Fruit fly (Drosophila melanogaster): ENCODE measurements around the gene RfC4.

Gene RfC4

dm6 chr3L:4117493-4117892 is 18.3 kb downstream of the RfC4 start:
- no peak for TF ChIP-seq lola (GFP tag; optimal IDR thresholded peaks at IDR 0.05)
- TF ChIP-seq Abd-B (GFP tag; optimal IDR thresholded peaks at IDR 0.05), result no peak
- no peak for TF ChIP-seq GATAd (GFP tag; optimal IDR thresholded peaks at IDR 0.05)
- TF ChIP-seq sage (GFP tag; optimal IDR thresholded peaks at IDR 0.05), result no peak
- no peak for TF ChIP-seq OdsH (GFP tag; optimal IDR thresholded peaks at IDR 0.05)
- TF ChIP-seq Dfd (GFP tag; optimal IDR thresholded peaks at IDR 0.05), result no peak
- no peak for TF ChIP-seq foxo (GFP tag; optimal IDR thresholded peaks at IDR 0.05)
- TF ChIP-seq Rel (GFP tag; optimal IDR thresholded peaks at IDR 0.05), result no peak
- no peak for TF ChIP-seq Rel (tag; optimal IDR thresholded peaks at IDR 0.05)
- no peak for TF ChIP-seq brk (GFP tag; optimal IDR thresholded peaks at IDR 0.05)
- TF ChIP-seq sv (GFP tag; optimal IDR thresholded peaks at IDR 0.05), result no peak
- TF ChIP-seq br (GFP tag; optimal IDR thresholded peaks at IDR 0.05), result no peak
- TF ChIP-seq HLH106 (tag; optimal IDR thresholded peaks at IDR 0.05), result no peak
- TF ChIP-seq rgr (GFP tag; optimal IDR thresholded peaks at IDR 0.05), result no peak
- no peak for TF ChIP-seq woc (GFP tag; optimal IDR thresholded peaks at IDR 0.05)
- no peak for TF ChIP-seq CG9705 (GFP tag; optimal IDR thresholded peaks at IDR 0.05)
- TF ChIP-seq N (GFP tag; optimal IDR thresholded peaks at IDR 0.05), result no peak
- TF ChIP-seq Hr83 (GFP tag; optimal IDR thresholded peaks at IDR 0.05; ENCODE audit: poor library complexity, severe bottlenecking), result no peak
- TF ChIP-seq Mio (GFP tag; optimal IDR thresholded peaks at IDR 0.05), result no peak

- no peak for TF ChIP-seq sage (GFP tag; optimal IDR thresholded peaks at IDR 0.05)
- TF ChIP-seq Dif (GFP tag; optimal IDR thresholded peaks at IDR 0.05; ENCODE audit: partially characterized antibody), result no peak
- no peak for TF ChIP-seq Hnf4 (GFP tag; optimal IDR thresholded peaks at IDR 0.05)
- TF ChIP-seq Mio (GFP tag; optimal IDR thresholded peaks at IDR 0.05), result no peak
- TF ChIP-seq CrebA (GFP tag; optimal IDR thresholded peaks at IDR 0.05; ENCODE audit: borderline replicate concordance), result no peak
- no peak for TF ChIP-seq dsf (GFP tag; optimal IDR thresholded peaks at IDR 0.05; ENCODE audit: borderline replicate concordance)
- TF ChIP-seq Sp1 (GFP tag; optimal IDR thresholded peaks at IDR 0.05), result no peak
- TF ChIP-seq fru (GFP tag; optimal IDR thresholded peaks at IDR 0.05), result no peak
- no peak for TF ChIP-seq Myc (optimal IDR thresholded peaks at IDR 0.05)
- TF ChIP-seq usp (GFP tag; optimal IDR thresholded peaks at IDR 0.05), result no peak
- peak; percentile 13 for TF ChIP-seq brk (GFP tag; optimal IDR thresholded peaks at IDR 0.05)
- TF ChIP-seq Hr83 (GFP tag; optimal IDR thresholded peaks at IDR 0.05; ENCODE audit: poor library complexity, severe bottlenecking), result no peak
- peak in 1 of 2 experiments; percentile 14 for TF ChIP-seq foxo (GFP tag; optimal IDR thresholded peaks at IDR 0.05)
- TF ChIP-seq GATAd (GFP tag; optimal IDR thresholded peaks at IDR 0.05), result no peak
- TF ChIP-seq Rel (GFP tag; optimal IDR thresholded peaks at IDR 0.05), result no peak
- peak; percentile 85 for TF ChIP-seq Rel (tag; optimal IDR thresholded peaks at IDR 0.05)
- no peak for TF ChIP-seq Hr78 (GFP tag; optimal IDR thresholded peaks at IDR 0.05)
- no peak for TF ChIP-seq Abd-B (GFP tag; optimal IDR thresholded peaks at IDR 0.05)
- TF ChIP-seq HLH106 (tag; optimal IDR thresholded peaks at IDR 0.05), result no peak
- TF ChIP-seq Jra (GFP tag; optimal IDR thresholded peaks at IDR 0.05), result no peak
- no peak for TF ChIP-seq Dfd (GFP tag; optimal IDR thresholded peaks at IDR 0.05)
- no peak for TF ChIP-seq dmrt93B (GFP tag; optimal IDR thresholded peaks at IDR 0.05)
- TF ChIP-seq lola (GFP tag; optimal IDR thresholded peaks at IDR 0.05), result no peak
- peak; percentile 51 for TF ChIP-seq OdsH (GFP tag; optimal IDR thresholded peaks at IDR 0.05)
- TF ChIP-seq sv (GFP tag; optimal IDR thresholded peaks at IDR 0.05), result no peak
- TF ChIP-seq woc (GFP tag; optimal IDR thresholded peaks at IDR 0.05), result peak; percentile 9
- peak; percentile 12 for TF ChIP-seq ey (GFP tag; optimal IDR thresholded peaks at IDR 0.05)
- peak; percentile 14 for TF ChIP-seq rgr (GFP tag; optimal IDR thresholded peaks at IDR 0.05)
Observed at dm6 chr3L:4116490-4117367, 19.1 kb downstream of the RfC4 start.

DNA sequence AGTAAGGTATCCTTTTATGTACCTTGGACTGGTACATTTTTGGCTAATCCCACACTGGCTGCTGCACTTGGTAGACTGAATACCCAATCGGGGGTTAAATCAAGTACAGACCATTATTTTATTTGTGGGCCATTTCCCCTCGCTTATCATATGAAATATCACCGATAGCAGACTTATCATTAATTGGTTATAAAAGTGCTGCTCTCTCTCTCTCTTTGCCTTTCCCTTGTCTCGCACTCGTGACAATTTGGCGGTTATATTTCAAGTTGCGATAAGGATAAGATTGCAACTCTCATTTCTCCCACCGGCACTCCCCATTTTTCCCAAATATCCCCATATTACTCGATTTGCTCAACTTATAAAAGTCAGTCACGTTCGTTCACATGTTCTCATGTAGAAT is 20.1 kb downstream of the RfC4 start:
- TF ChIP-seq Rel (GFP tag; optimal IDR thresholded peaks at IDR 0.05), result no peak
- peak; percentile 62 for TF ChIP-seq Rel (tag; optimal IDR thresholded peaks at IDR 0.05)
- peak; percentile 12 for TF ChIP-seq h (GFP tag; optimal IDR thresholded peaks at IDR 0.05)
- TF ChIP-seq Dif (GFP tag; optimal IDR thresholded peaks at IDR 0.05; ENCODE audit: partially characterized antibody), result no peak

DNA sequence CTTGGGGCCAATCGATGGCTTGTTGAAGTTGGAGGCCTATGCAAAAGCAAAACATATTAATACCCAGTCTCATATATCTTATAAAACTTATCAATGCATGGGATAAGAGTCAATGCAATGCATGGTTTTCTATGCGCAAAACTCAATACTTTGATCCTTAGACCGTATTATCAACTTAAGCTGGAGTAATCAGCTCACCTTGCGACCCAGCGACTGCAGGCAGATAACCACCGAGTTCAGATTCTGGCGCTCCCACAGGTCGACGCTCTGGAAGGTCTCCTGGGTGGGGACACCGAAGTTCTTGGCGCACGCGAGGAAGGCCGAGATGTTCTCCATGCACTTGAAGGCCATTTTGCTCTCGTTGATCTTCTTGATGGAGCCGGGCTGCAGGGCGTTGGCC is 20.7 kb downstream of the RfC4 start:
- no peak for TF ChIP-seq sv (GFP tag; optimal IDR thresholded peaks at IDR 0.05)
- no peak for TF ChIP-seq jim (GFP tag; optimal IDR thresholded peaks at IDR 0.05)
- no peak for TF ChIP-seq GATAd (GFP tag; optimal IDR thresholded peaks at IDR 0.05)
- TF ChIP-seq Myc (optimal IDR thresholded peaks at IDR 0.05), result no peak
- TF ChIP-seq fru (GFP tag; optimal IDR thresholded peaks at IDR 0.05), result no peak
- no peak for TF ChIP-seq ey (GFP tag; optimal IDR thresholded peaks at IDR 0.05)
- no peak for TF ChIP-seq dsf (GFP tag; optimal IDR thresholded peaks at IDR 0.05; ENCODE audit: borderline replicate concordance)
- TF ChIP-seq OdsH (GFP tag; optimal IDR thresholded peaks at IDR 0.05), result no peak
- no peak for TF ChIP-seq Jra (GFP tag; optimal IDR thresholded peaks at IDR 0.05)
- no peak for TF ChIP-seq h (GFP tag; optimal IDR thresholded peaks at IDR 0.05)
- TF ChIP-seq psq (GFP tag; optimal IDR thresholded peaks at IDR 0.05), result no peak
- no peak for TF ChIP-seq CG9705 (GFP tag; optimal IDR thresholded peaks at IDR 0.05)
- no peak for TF ChIP-seq Sp1 (GFP tag; optimal IDR thresholded peaks at IDR 0.05)
